Worm (Caenorhabditis elegans) whole organism, L2 larva: Measurements from ENCODE around the gene cpna-4.

Experiments used
- R02D3.7 ChIP-seq: fragments of 150-350 bp; optimal IDR thresholded peaks from 2 replicates; lab custom pipeline; 2014; ENCODE audit warnings: missing biosample characterization, missing genetic modification characterization
- aly-2 ChIP-seq: fragments of 150-350 bp; optimal IDR thresholded peaks from 2 replicates; lab custom pipeline; 2014; ENCODE audit warnings: missing biosample characterization, missing genetic modification characterization
- ama-1 ChIP-seq: fragments of 150-350 bp; optimal IDR thresholded peaks from 2 replicates; lab custom pipeline; 2018; ENCODE audit warnings: inconsistent platforms
- ceh-16 ChIP-seq: fragments of 150-350 bp; optimal IDR thresholded peaks from 2 replicates; lab custom pipeline; 2014; ENCODE audit warnings: missing biosample characterization, missing genetic modification characterization
- mbf-1 ChIP-seq: sonication (generic microtip); optimal IDR thresholded peaks from 2 replicates; lab custom pipeline; 2017; ENCODE audit warnings: missing biosample characterization, missing genetic modification characterization
- nhr-21 ChIP-seq: fragments of 150-350 bp; optimal IDR thresholded peaks from 2 replicates; lab custom pipeline; 2014; ENCODE audit warnings: missing biosample characterization, missing genetic modification characterization
- nhr-237 ChIP-seq: fragments of 150-350 bp; optimal IDR thresholded peaks from 2 replicates; lab custom pipeline; 2014; ENCODE audit warnings: missing biosample characterization, missing genetic modification characterization
- nhr-25 ChIP-seq: fragments of 150-350 bp; sonication (generic microtip); optimal IDR thresholded peaks from 3 replicates; lab custom pipeline; 2014; ENCODE audit warnings: missing biosample characterization, missing genetic modification characterization
- nhr-77 ChIP-seq: fragments of 150-350 bp; optimal IDR thresholded peaks from 2 replicates; lab custom pipeline; 2014; ENCODE audit warnings: missing biosample characterization, missing genetic modification characterization
- sem-4 ChIP-seq: fragments of 150-350 bp; optimal IDR thresholded peaks from 2 replicates; lab custom pipeline; 2014; ENCODE audit warnings: missing biosample characterization, missing genetic modification reagents, missing genetic modification characterization
- snpc-4 ChIP-seq: fragments of 150-350 bp; optimal IDR thresholded peaks from 2 replicates; lab custom pipeline; 2014; ENCODE audit warnings: missing biosample characterization, missing genetic modification characterization
- unc-39 ChIP-seq: fragments of 150-350 bp; optimal IDR thresholded peaks from 2 replicates; lab custom pipeline; 2014; ENCODE audit warnings: missing biosample characterization, missing genetic modification characterization

DNA sequence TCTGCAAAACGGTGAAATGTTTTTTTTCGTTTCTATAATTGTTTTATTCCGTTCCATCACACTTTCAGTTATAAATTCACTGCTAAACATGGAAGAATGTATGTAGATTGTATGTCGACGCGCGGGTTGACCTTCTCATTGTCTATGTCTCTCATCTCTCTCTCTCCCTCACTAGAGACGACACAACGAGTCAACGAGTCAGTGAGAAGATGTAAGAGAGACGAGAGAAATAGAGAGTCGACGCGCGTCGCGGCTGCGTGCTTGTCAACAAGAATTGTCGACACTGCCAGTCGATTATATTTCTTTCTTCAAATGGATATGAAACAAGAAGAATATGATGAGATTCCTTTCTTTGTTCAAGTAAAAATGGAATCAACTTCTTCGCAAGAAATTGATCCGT, 49.3 kb upstream of the cpna-4 start, which contains the start of gene Y73F8A.13:
- TF ChIP-seq nhr-25 (tag; lab: Kevin White, UChicago) (no peak), nhr-237 (no peak), unc-39 (tag; lab: Kevin White, UChicago) (no peak), ama-1 (lab: Kevin White, UChicago) (no peak), nhr-21 (no peak), snpc-4 (tag; lab: Kevin White, UChicago) (no peak), R02D3.7 (tag; lab: Kevin White, UChicago) (no peak), sem-4 (tag; lab: Kevin White, UChicago) (no peak), ceh-16 (tag; lab: Kevin White, UChicago) (no peak), mbf-1 (no peak), aly-2 (no peak), nhr-77 (tag; lab: Kevin White, UChicago) (no peak)
